Worm (Caenorhabditis elegans) whole organism, late embryonic: ENCODE results near the gene icd-1.

Experiments used
- K09A11.1 ChIP-seq: sonication (generic microtip); optimal IDR thresholded peaks from 2 replicates; lab custom pipeline; 2017; ENCODE audit warnings: antibody characterized with exemption, mild to moderate bottlenecking, missing genetic modification characterization, missing compliant biosample characterization; ENCODE audit not compliant: insufficient read depth
- ama-1 ChIP-seq: fragments of 150-350 bp; optimal IDR thresholded peaks from 2 replicates; lab custom pipeline; 2014
- ceh-6 ChIP-seq: fragments of 200-800 bp; sonication (Bioruptor generic); optimal IDR thresholded peaks from 2 replicates; lab custom pipeline; 2018; ENCODE audit warnings: mild to moderate bottlenecking, missing genetic modification characterization, missing compliant biosample characterization
- ets-4 ChIP-seq: sonication (generic microtip); optimal IDR thresholded peaks from 2 replicates; lab custom pipeline; 2016; ENCODE audit warnings: missing genetic modification characterization, missing compliant biosample characterization
- fkh-10 ChIP-seq: fragments of 150-350 bp; optimal IDR thresholded peaks from 2 replicates; lab custom pipeline; 2014; ENCODE audit warnings: missing biosample characterization, missing genetic modification reagents, missing genetic modification characterization
- nhr-11 ChIP-seq: fragments of 150-350 bp; optimal IDR thresholded peaks from 2 replicates; lab custom pipeline; 2014; ENCODE audit warnings: missing biosample characterization, missing genetic modification characterization
- npax-4 ChIP-seq: sonication (generic microtip); optimal IDR thresholded peaks from 2 replicates; lab custom pipeline; 2016; ENCODE audit warnings: missing genetic modification characterization, missing compliant biosample characterization
- pat-9 ChIP-seq: fragments of 200-800 bp; sonication (Bioruptor generic); optimal IDR thresholded peaks from 2 replicates; lab custom pipeline; 2018; ENCODE audit warnings: mild to moderate bottlenecking, missing genetic modification characterization, moderate library complexity, missing compliant biosample characterization
- pqm-1 ChIP-seq: sonication (generic microtip); optimal IDR thresholded peaks from 2 replicates; lab custom pipeline; 2016; ENCODE audit warnings: missing genetic modification characterization, missing compliant biosample characterization
- sox-2 ChIP-seq: fragments of 200-800 bp; sonication (Bioruptor generic); IDR thresholded peaks from 2 replicates; pipeline ENCODE4 v1.3.6; 2022; ENCODE audit warnings: missing genetic modification reagents, missing genetic modification characterization, missing compliant biosample characterization
- sox-4 ChIP-seq: sonication (generic microtip); optimal IDR thresholded peaks from 2 replicates; lab custom pipeline; 2017; ENCODE audit warnings: mild to moderate bottlenecking, missing genetic modification characterization, inconsistent platforms, missing compliant biosample characterization
- unc-42 ChIP-seq: sonication (generic microtip); optimal IDR thresholded peaks from 2 replicates; lab custom pipeline; 2016; ENCODE audit warnings: missing genotype, missing genetic modification characterization, missing compliant biosample characterization
- unc-55 ChIP-seq: sonication (generic microtip); optimal IDR thresholded peaks from 2 replicates; lab custom pipeline; 2017; ENCODE audit warnings: missing biosample characterization, missing genetic modification reagents, missing genetic modification characterization
- unc-86 ChIP-seq: sonication (generic microtip); optimal IDR thresholded peaks from 2 replicates; lab custom pipeline; 2016; ENCODE audit warnings: missing genetic modification characterization, missing compliant biosample characterization

DNA sequence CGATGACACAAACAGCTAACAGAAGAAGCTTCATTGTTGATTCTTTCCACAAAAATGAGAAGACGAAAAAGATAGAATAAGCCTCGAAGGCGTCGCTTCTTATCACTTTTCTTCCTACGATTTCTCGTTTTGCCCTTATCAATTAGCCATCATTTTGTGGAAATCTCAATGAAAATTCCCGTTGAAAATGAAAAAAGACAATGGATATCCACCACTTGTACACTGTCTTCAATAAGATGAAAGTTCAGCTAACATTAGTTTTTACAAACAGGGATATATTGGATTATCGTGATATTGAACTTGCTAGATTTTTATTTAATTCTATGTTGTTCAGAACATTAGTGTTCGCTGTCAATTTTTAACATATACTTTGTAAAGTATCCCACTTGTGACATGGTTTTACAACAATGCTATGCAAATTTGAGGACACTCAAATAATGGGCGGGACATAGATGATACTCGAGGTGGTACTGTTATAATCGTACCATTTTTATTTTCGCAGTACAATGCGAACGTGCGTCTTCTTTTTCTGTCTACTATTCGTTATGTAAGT is 21.8 kb downstream of the icd-1 start, which contains the start of the genes F18C5.5 and F18C5.9:
- TF ChIP-seq unc-55 (GFP tag; lab: Kevin White, UChicago) (no peak), unc-42 (no peak), pat-9 (tag; lab: Kevin White, UChicago) (no peak), npax-4 (tag; lab: Kevin White, UChicago) (no peak), sox-2 (GFP tag; lab: Robert Waterston, UW) (no peak), fkh-10 (GFP tag; lab: Kevin White, UChicago) (no peak), pqm-1 (tag; lab: Kevin White, UChicago) (no peak), sox-4 (tag; lab: Kevin White, UChicago) (no peak), ama-1 (lab: Kevin White, UChicago) (no peak), ceh-6 (no peak), unc-86 (tag; lab: Kevin White, UChicago) (no peak), nhr-11 (tag; lab: Kevin White, UChicago) (no peak), ets-4 (tag; lab: Kevin White, UChicago) (no peak), K09A11.1 (tag; lab: Kevin White, UChicago) (no peak)
